Worm (Caenorhabditis elegans) whole organism, L1 larva: ENCODE results near the gene mai-2.

Experiments used
- elt-3 ChIP-seq, 6 experiments: fragments of 150-350 bp in 1 of 6; sonication (generic microtip); optimal IDR thresholded peaks; 2 replicates each; lab custom pipeline; 2017 to 2018; ENCODE audit warnings: missing biosample characterization in 6 of 6, missing genetic modification characterization in 6 of 6, inconsistent platforms in 1 of 6
- lin-15B ChIP-seq: fragments of 150-350 bp; sonication (generic microtip); optimal IDR thresholded peaks from 3 replicates; lab custom pipeline; 2014; ENCODE audit warnings: missing biosample characterization, missing genetic modification characterization

- no peak for TF ChIP-seq lin-15B (tag; lab: Kevin White, UChicago)
- TF ChIP-seq elt-3 (tag; optimal IDR thresholded peaks at IDR 0.05; lab: Kevin White, UChicago): no peak
Observed at ce11 chrIV:3418741-3419140, 33.0 kb downstream of the mai-2 start.
